Comparison of ENCODE assay signal across 7 worm cellular contexts in genomic region chrIV:5926643-5927042, ce11.
TF ChIP-seq lines count a peak whose summit lies in the region.

No protein-coding gene starts in this region.

TF ChIP-seq in whole organism, L1 larva, 84 proteins besides CTCF, POLR2A, EP300 and RAD21 (continues in another document):
- TF ChIP-seq hlh-4 (tag; optimal IDR thresholded peaks at IDR 0.05; lab: Kevin White, UChicago) = no peak
- no peak for TF ChIP-seq aha-1 (tag; optimal IDR thresholded peaks at IDR 0.05; lab: Kevin White, UChicago)
- TF ChIP-seq irx-1 (tag; optimal IDR thresholded peaks at IDR 0.05; lab: Kevin White, UChicago) = peak; percentile 13
- peak in 2 of 6 experiments; percentile 28 to 73 for TF ChIP-seq elt-3 (tag; optimal IDR thresholded peaks at IDR 0.05; lab: Kevin White, UChicago)
- no peak for TF ChIP-seq pax-3 (tag; optimal IDR thresholded peaks at IDR 0.05; lab: Kevin White, UChicago)
- TF ChIP-seq dsc-1 (tag; optimal IDR thresholded peaks at IDR 0.05; lab: Kevin White, UChicago) = peak; percentile 9
- TF ChIP-seq ceh-8 (GFP tag; optimal IDR thresholded peaks at IDR 0.05; lab: Kevin White, UChicago) = peak; percentile 58
- TF ChIP-seq dpl-1 (GFP tag; optimal IDR thresholded peaks at IDR 0.05; lab: Kevin White, UChicago) = no peak
- no peak for TF ChIP-seq efl-1 (optimal IDR thresholded peaks at IDR 0.05; lab: Kevin White, UChicago)
- TF ChIP-seq efl-1 (GFP tag; optimal IDR thresholded peaks at IDR 0.05 in 1 of 2; lab: Kevin White, UChicago) = peak in 1 of 2 experiments; percentile 8
- TF ChIP-seq nhr-20 (tag; optimal IDR thresholded peaks at IDR 0.05; lab: Kevin White, UChicago) = peak; percentile 60
- TF ChIP-seq lin-14 (GFP tag; optimal IDR thresholded peaks at IDR 0.05; lab: Kevin White, UChicago) = peak; percentile 86
- TF ChIP-seq rnt-1 (tag; optimal IDR thresholded peaks at IDR 0.05; lab: Kevin White, UChicago) = peak; percentile 16

TF ChIP-seq in whole organism, L2 larva, 48 proteins besides CTCF, POLR2A, EP300 and RAD21 (continues in another document):
- TF ChIP-seq sma-3 (GFP tag; optimal IDR thresholded peaks at IDR 0.05; lab: Kevin White, UChicago) (peak; percentile 47), sma-9 (GFP tag; optimal IDR thresholded peaks at IDR 0.05; lab: Kevin White, UChicago) (peak; percentile 45), sma-9 (tag; optimal IDR thresholded peaks at IDR 0.05; lab: Kevin White, UChicago) (no peak), nhr-25 (tag; optimal IDR thresholded peaks at IDR 0.05; lab: Kevin White, UChicago) (peak; percentile 80), nhr-21 (tag; optimal IDR thresholded peaks at IDR 0.05; lab: Kevin White, UChicago) (no peak), snpc-4 (tag; optimal IDR thresholded peaks at IDR 0.05; lab: Kevin White, UChicago) (no peak), fos-1 (tag; optimal IDR thresholded peaks at IDR 0.05; lab: Kevin White, UChicago) (no peak), lin-39 (tag; optimal IDR thresholded peaks at IDR 0.05; lab: Kevin White, UChicago) (no peak), zag-1 (tag; optimal IDR thresholded peaks at IDR 0.05; lab: Kevin White, UChicago) (no peak), elt-3 (tag; optimal IDR thresholded peaks at IDR 0.05; lab: Kevin White, UChicago) (no peak), ZK546.5 (tag; optimal IDR thresholded peaks at IDR 0.05; lab: Kevin White, UChicago) (no peak), blmp-1 (tag; optimal IDR thresholded peaks at IDR 0.05; lab: Kevin White, UChicago; ENCODE audit: insufficient read depth) (peak; percentile 77), lin-13 (GFP tag; optimal IDR thresholded peaks at IDR 0.05; lab: Kevin White, UChicago) (no peak), R02D3.7 (tag; optimal IDR thresholded peaks at IDR 0.05; lab: Kevin White, UChicago) (no peak)

TF ChIP-seq in whole organism, L3 larva, 47 proteins besides CTCF, POLR2A, EP300 and RAD21:
- TF ChIP-seq egl-5 (tag; optimal IDR thresholded peaks at IDR 0.05; lab: Kevin White, UChicago) = peak; percentile 6
- TF ChIP-seq nhr-25 (tag; optimal IDR thresholded peaks at IDR 0.05; lab: Kevin White, UChicago) = peak; percentile 64
- TF ChIP-seq hmg-11 (tag; optimal IDR thresholded peaks at IDR 0.05; lab: Kevin White, UChicago) = peak; percentile 9
- TF ChIP-seq lsy-12 (tag; optimal IDR thresholded peaks at IDR 0.05; lab: Kevin White, UChicago) = no peak
- TF ChIP-seq nhr-23 (tag; optimal IDR thresholded peaks at IDR 0.05; lab: Kevin White, UChicago) = peak; percentile 50
- TF ChIP-seq fkh-10 (GFP tag; optimal IDR thresholded peaks at IDR 0.05; lab: Kevin White, UChicago) = no peak
TF ChIP-seq in whole organism, L3 larva: peak in this region for 4.

TF ChIP-seq in whole organism, L4 larva, 104 proteins besides CTCF, POLR2A, EP300 and RAD21:
- TF ChIP-seq mxl-3 (GFP tag; optimal IDR thresholded peaks at IDR 0.05; lab: Kevin White, UChicago) (peak; percentile 44), dve-1 (tag; optimal IDR thresholded peaks at IDR 0.05; lab: Kevin White, UChicago; ENCODE audit: insufficient read depth) (no peak), aha-1 (tag; lab: Kevin White, UChicago) (peak; percentile 85), daf-16 (GFP tag; optimal IDR thresholded peaks at IDR 0.05; lab: Kevin White, UChicago) (no peak), daf-16 (tag; optimal IDR thresholded peaks at IDR 0.05; lab: Kevin White, UChicago) (no peak), mdt-29 (GFP tag; IDR thresholded peaks at IDR 0.05; lab: Robert Waterston, UW) (no peak), aly-2 (tag; optimal IDR thresholded peaks at IDR 0.05; lab: Kevin White, UChicago) (no peak), cey-2 (tag; optimal IDR thresholded peaks at IDR 0.05; lab: Kevin White, UChicago; ENCODE audit: borderline replicate concordance, insufficient read depth) (no peak), mes-2 (tag; optimal IDR thresholded peaks at IDR 0.05; lab: Kevin White, UChicago; ENCODE audit: poor library complexity, severe bottlenecking) (no peak), hmg-1.1 (GFP tag; IDR thresholded peaks at IDR 0.05; lab: Robert Waterston, UW) (no peak), nhr-28 (tag; optimal IDR thresholded peaks at IDR 0.05; lab: Kevin White, UChicago) (peak; percentile 8), R02D3.7 (tag; optimal IDR thresholded peaks at IDR 0.05; lab: Kevin White, UChicago) (no peak)

TF ChIP-seq in whole organism, late embryonic, 69 proteins besides CTCF, POLR2A, EP300 and RAD21:
- TF ChIP-seq ref-2 (tag; optimal IDR thresholded peaks at IDR 0.05; lab: Kevin White, UChicago) = peak; percentile 47
- TF ChIP-seq ceh-31 (tag; optimal IDR thresholded peaks at IDR 0.05; lab: Kevin White, UChicago) = peak; percentile 75
- peak; percentile 29 for TF ChIP-seq nfya-1 (tag; optimal IDR thresholded peaks at IDR 0.05; lab: Kevin White, UChicago)
- TF ChIP-seq unc-42 (tag; optimal IDR thresholded peaks at IDR 0.05; lab: Kevin White, UChicago) = peak; percentile 40
- TF ChIP-seq ceh-22 (tag; optimal IDR thresholded peaks at IDR 0.05; lab: Kevin White, UChicago) = no peak
TF ChIP-seq in whole organism, late embryonic: peak in this region for 4.

TF ChIP-seq in whole organism, midembryonic, 9 proteins besides CTCF, POLR2A, EP300 and RAD21:
- TF ChIP-seq cog-1 (tag; optimal IDR thresholded peaks at IDR 0.05; lab: Kevin White, UChicago) (peak; percentile 20), ztf-23 (GFP tag; IDR thresholded peaks at IDR 0.05; lab: Robert Waterston, UW) (no peak)
TF ChIP-seq in whole organism, midembryonic: peak in this region for 1.

TF ChIP-seq in whole organism, mixed stage, embryonic, 35 proteins besides CTCF, POLR2A, EP300 and RAD21:
- TF ChIP-seq elt-1 (tag; optimal IDR thresholded peaks at IDR 0.05; lab: Kevin White, UChicago; ENCODE audit: borderline replicate concordance, insufficient read depth) = no peak
- no peak for TF ChIP-seq sem-2 (GFP tag; optimal IDR thresholded peaks at IDR 0.05; lab: Kevin White, UChicago)
- TF ChIP-seq ces-1 (GFP tag; optimal IDR thresholded peaks at IDR 0.05; lab: Kevin White, UChicago) = peak; percentile 82
- no peak for TF ChIP-seq nhr-237 (tag; optimal IDR thresholded peaks at IDR 0.05; lab: Kevin White, UChicago)
- no peak for TF ChIP-seq bed-3 (GFP tag; optimal IDR thresholded peaks at IDR 0.05; lab: Kevin White, UChicago)
- TF ChIP-seq M03D4.4 (tag; optimal IDR thresholded peaks at IDR 0.05; lab: Kevin White, UChicago) = no peak
- peak; percentile 88 for TF ChIP-seq sptf-1 (tag; optimal IDR thresholded peaks at IDR 0.05; lab: Kevin White, UChicago)
- peak; percentile 69 for TF ChIP-seq ceh-43 (GFP tag; optimal IDR thresholded peaks at IDR 0.05; lab: Kevin White, UChicago)
- no peak for TF ChIP-seq nhr-28 (tag; optimal IDR thresholded peaks at IDR 0.05; lab: Kevin White, UChicago)
- peak; percentile 69 for TF ChIP-seq cnd-1 (tag; optimal IDR thresholded peaks at IDR 0.05; lab: Kevin White, UChicago)
- TF ChIP-seq ham-2 (GFP tag; optimal IDR thresholded peaks at IDR 0.05; lab: Kevin White, UChicago) = no peak
- TF ChIP-seq pha-4 (tag; optimal IDR thresholded peaks at IDR 0.05; lab: Kevin White, UChicago) = no peak
- no peak for TF ChIP-seq ztf-11 (tag; optimal IDR thresholded peaks at IDR 0.05; lab: Kevin White, UChicago)
- peak; percentile 62 for TF ChIP-seq blmp-1 (tag; optimal IDR thresholded peaks at IDR 0.05; lab: Kevin White, UChicago)

Comparison
In these comparisons a context has a peak if more than half of its experiments do, and no peak if none do; other contexts are left out.
1. Of the 29 proteins assayed by ChIP-seq in both whole organism, L4 larva and whole organism, L1 larva: peak only in whole organism, L4 larva: aha-1 and nhr-28; only in whole organism, L1 larva: lsy-2 and unc-130; in both: none; in neither: 25.